Fruit fly (Drosophila melanogaster) whole organism, embryonic: ENCODE data around the gene kin17.

Experiments
- Ada2b ChIP-seq: fragments of 200-800 bp; sonication (Bioruptor generic); IDR thresholded peaks from 2 replicates; pipeline ENCODE4 v1.3.6; 2022; ENCODE audit warnings: missing biosample characterization, missing genetic modification characterization
- Asciz ChIP-seq: fragments of 200-800 bp; sonication (Bioruptor generic); optimal IDR thresholded peaks from 2 replicates; lab custom pipeline; 2017; ENCODE audit warnings: missing biosample characterization, mild to moderate bottlenecking, missing genetic modification characterization, missing genetic modification reagents
- CG10462 ChIP-seq: fragments of 200-800 bp; sonication (Bioruptor generic); optimal IDR thresholded peaks from 2 replicates; lab custom pipeline; 2016; ENCODE audit warnings: missing biosample characterization, missing genetic modification characterization
- CG10959 ChIP-seq: fragments of 200-800 bp; sonication (Bioruptor generic); IDR thresholded peaks from 2 replicates; pipeline ENCODE4 v1.3.6; 2022; ENCODE audit warnings: missing biosample characterization, missing genetic modification characterization
- CG11696 ChIP-seq: fragments of 200-800 bp; sonication (Bioruptor generic); IDR thresholded peaks from 2 replicates; pipeline ENCODE4 v1.3.6; 2022; ENCODE audit warnings: missing biosample characterization, missing genetic modification characterization
- CG12299 ChIP-seq: fragments of 200-800 bp; sonication (Bioruptor generic); optimal IDR thresholded peaks from 2 replicates; lab custom pipeline; 2018; ENCODE audit warnings: missing biosample characterization, mild to moderate bottlenecking, missing genetic modification characterization
- CG12391 ChIP-seq: fragments of 200-800 bp; sonication (Bioruptor generic); optimal IDR thresholded peaks from 3 replicates; lab custom pipeline; 2018; ENCODE audit warnings: missing biosample characterization, mild to moderate bottlenecking, missing genetic modification characterization, moderate library complexity
- CG13775 ChIP-seq: fragments of 200-800 bp; sonication (Bioruptor generic); optimal IDR thresholded peaks from 3 replicates; lab custom pipeline; 2017; ENCODE audit warnings: missing biosample characterization, mild to moderate bottlenecking, missing genetic modification characterization
- CG14860 ChIP-seq: fragments of 200-800 bp; sonication (Bioruptor generic); IDR thresholded peaks from 3 replicates; pipeline ENCODE4 v1.3.6; 2022; ENCODE audit warnings: missing biosample characterization, missing genetic modification characterization; ENCODE audit not compliant: partially characterized antibody
- CG15269 ChIP-seq: fragments of 200-800 bp; sonication (Bioruptor generic); optimal IDR thresholded peaks from 2 replicates; lab custom pipeline; 2018; ENCODE audit warnings: missing biosample characterization, mild to moderate bottlenecking, missing genetic modification characterization, moderate library complexity
- CG1603 ChIP-seq: fragments of 200-800 bp; sonication (Bioruptor generic); optimal IDR thresholded peaks from 2 replicates; lab custom pipeline; 2019; ENCODE audit warnings: missing biosample characterization, mild to moderate bottlenecking, missing genetic modification characterization, moderate library complexity
- CG18599 ChIP-seq: fragments of 200-800 bp; sonication (Bioruptor generic); optimal IDR thresholded peaks from 3 replicates; lab custom pipeline; 2017; ENCODE audit warnings: missing biosample characterization, missing genetic modification characterization, mild to moderate bottlenecking, moderate library complexity, missing genetic modification reagents
- CG33557 ChIP-seq: fragments of 200-800 bp; sonication (Bioruptor generic); optimal IDR thresholded peaks from 2 replicates; lab custom pipeline; 2019; ENCODE audit warnings: missing biosample characterization, mild to moderate bottlenecking, missing genetic modification characterization, moderate library complexity
- CG34422 ChIP-seq: fragments of 200-800 bp; sonication (Bioruptor generic); IDR thresholded peaks from 3 replicates; pipeline ENCODE4 v1.3.6; 2022; ENCODE audit warnings: missing biosample characterization, missing genetic modification characterization
- CG3995 ChIP-seq: fragments of 200-800 bp; sonication (Bioruptor generic); optimal IDR thresholded peaks from 3 replicates; lab custom pipeline; 2016; ENCODE audit warnings: missing biosample characterization, missing genetic modification characterization
- CG4282 ChIP-seq: fragments of 200-800 bp; sonication (Bioruptor generic); optimal IDR thresholded peaks from 2 replicates; lab custom pipeline; 2016; ENCODE audit warnings: missing biosample characterization, missing genetic modification characterization
- CG4328 ChIP-seq: fragments of 200-800 bp; sonication (Bioruptor generic); optimal IDR thresholded peaks from 3 replicates; lab custom pipeline; 2017; ENCODE audit warnings: missing biosample characterization, missing genetic modification reagents, missing genetic modification characterization
- CG4404 ChIP-seq: fragments of 200-800 bp; sonication (Bioruptor generic); IDR thresholded peaks from 2 replicates; pipeline ENCODE4 v1.3.6; 2022; ENCODE audit warnings: missing biosample characterization, missing genetic modification characterization
- CG6254 ChIP-seq: fragments of 200-800 bp; sonication (Bioruptor generic); optimal IDR thresholded peaks from 3 replicates; lab custom pipeline; 2017; ENCODE audit warnings: mild to moderate bottlenecking, missing biosample characterization, missing genetic modification reagents, missing genetic modification characterization
- CG6272 ChIP-seq: fragments of 200-800 bp; sonication (Bioruptor generic); IDR thresholded peaks from 2 replicates; pipeline ENCODE4 v1.3.6; 2022; ENCODE audit warnings: missing biosample characterization, missing genetic modification characterization
- CG7556 ChIP-seq: fragments of 200-800 bp; sonication (Bioruptor generic); optimal IDR thresholded peaks from 2 replicates; lab custom pipeline; 2017; ENCODE audit warnings: missing biosample characterization, mild to moderate bottlenecking, missing genetic modification characterization
- CG7928 ChIP-seq: fragments of 200-800 bp; sonication (Bioruptor generic); optimal IDR thresholded peaks from 2 replicates; lab custom pipeline; 2017; ENCODE audit warnings: missing biosample characterization, mild to moderate bottlenecking, missing genetic modification characterization
- CG8944 ChIP-seq: fragments of 200-800 bp; sonication (Bioruptor generic); optimal IDR thresholded peaks from 3 replicates; lab custom pipeline; 2016; ENCODE audit warnings: missing biosample characterization, missing genetic modification characterization
- D19B ChIP-seq: fragments of 200-800 bp; sonication (Bioruptor generic); optimal IDR thresholded peaks from 2 replicates; lab custom pipeline; 2017; ENCODE audit warnings: missing biosample characterization, mild to moderate bottlenecking, missing genetic modification characterization
- Deaf1 ChIP-seq: fragments of 200-800 bp; optimal IDR thresholded peaks from 3 replicates; lab custom pipeline; 2019; ENCODE audit warnings: missing biosample characterization, mild to moderate bottlenecking, missing genetic modification characterization, moderate library complexity
- Dip2 ChIP-seq: fragments of 200-800 bp; sonication (Bioruptor generic); IDR thresholded peaks from 2 replicates; pipeline ENCODE4 v1.3.6; 2022; ENCODE audit warnings: missing biosample characterization, missing genetic modification characterization
- Gsc ChIP-seq: fragments of 200-800 bp; sonication (Bioruptor generic); IDR thresholded peaks from 2 replicates; pipeline ENCODE4 v1.3.6; 2022; ENCODE audit warnings: missing biosample characterization, missing genetic modification characterization
- HmgD ChIP-seq: fragments of 200-800 bp; sonication (Bioruptor generic); optimal IDR thresholded peaks from 3 replicates; lab custom pipeline; 2016; ENCODE audit warnings: missing biosample characterization, missing genetic modification characterization
- Hr39 ChIP-seq: fragments of >200 bp; optimal IDR thresholded peaks from 2 replicates; lab custom pipeline; 2017
- Oli ChIP-seq: fragments of 200-800 bp; sonication (Bioruptor generic); optimal IDR thresholded peaks from 2 replicates; lab custom pipeline; 2018; ENCODE audit warnings: missing biosample characterization, mild to moderate bottlenecking, missing genetic modification characterization, moderate library complexity
- Six4 ChIP-seq: fragments of 200-800 bp; sonication (Bioruptor generic); optimal IDR thresholded peaks from 2 replicates; lab custom pipeline; 2016; ENCODE audit warnings: missing biosample characterization, missing genetic modification characterization
- aop ChIP-seq: fragments of 200-800 bp; sonication (Bioruptor generic); IDR thresholded peaks from 2 replicates; pipeline ENCODE4 v1.3.6; 2022; ENCODE audit warnings: missing biosample characterization, missing genetic modification characterization
- ato ChIP-seq: fragments of 200-800 bp; sonication (Bioruptor generic); IDR thresholded peaks from 2 replicates; pipeline ENCODE4 v1.3.6; 2022; ENCODE audit warnings: missing biosample characterization, missing genetic modification characterization; ENCODE audit not compliant: partially characterized antibody
- cas ChIP-seq: fragments of 200-800 bp; sonication (Bioruptor generic); IDR thresholded peaks from 2 replicates; pipeline ENCODE4 v1.3.6; 2022; ENCODE audit warnings: missing biosample characterization, missing genetic modification characterization
- caup ChIP-seq: fragments of 200-800 bp; sonication (Bioruptor generic); optimal IDR thresholded peaks from 3 replicates; lab custom pipeline; 2017; ENCODE audit warnings: missing biosample characterization, mild to moderate bottlenecking, missing genetic modification characterization, moderate library complexity; ENCODE audit not compliant: severe bottlenecking
- dan ChIP-seq: fragments of 200-800 bp; sonication (Bioruptor generic); IDR thresholded peaks from 2 replicates; pipeline ENCODE4 v1.3.6; 2022; ENCODE audit warnings: missing biosample characterization, missing genetic modification characterization
- dimm ChIP-seq: fragments of 200-800 bp; sonication (Bioruptor generic); IDR thresholded peaks from 2 replicates; pipeline ENCODE4 v1.3.6; 2022; ENCODE audit warnings: missing biosample characterization, missing genetic modification characterization
- dm ChIP-seq: fragments of 200-800 bp; sonication (Bioruptor generic); optimal IDR thresholded peaks from 3 replicates; lab custom pipeline; 2016; ENCODE audit warnings: missing biosample characterization, missing genetic modification characterization
- en ChIP-seq: fragments of 200-800 bp; sonication (Bioruptor generic); optimal IDR thresholded peaks from 2 replicates; lab custom pipeline; 2016; ENCODE audit warnings: missing biosample characterization, missing genetic modification characterization
- gfzf ChIP-seq: fragments of 200-800 bp; sonication (Bioruptor generic); optimal IDR thresholded peaks from 2 replicates; lab custom pipeline; 2016; ENCODE audit warnings: missing biosample characterization, mild to moderate bottlenecking, missing genetic modification characterization, moderate library complexity
- grau ChIP-seq: fragments of 200-800 bp; optimal IDR thresholded peaks from 3 replicates; lab custom pipeline; 2019; ENCODE audit warnings: missing biosample characterization, mild to moderate bottlenecking, missing genetic modification characterization, moderate library complexity
- hbn ChIP-seq: fragments of 200-800 bp; sonication (Bioruptor generic); IDR thresholded peaks from 2 replicates; pipeline ENCODE4 v1.3.6; 2022; ENCODE audit warnings: missing biosample characterization, missing genetic modification characterization; ENCODE audit not compliant: partially characterized antibody
- hkb ChIP-seq, 2 experiments: fragments of 200-800 bp in 1 of 2; fragments of >200 bp in 1 of 2; sonication (Bioruptor generic) in 1 of 2; IDR thresholded peaks in 1 of 2; optimal IDR thresholded peaks in 1 of 2; 2 replicates each; pipeline versions ENCODE4 v1.3.6 to Lab custom; 2017 to 2022; ENCODE audit warnings: missing biosample characterization in 1 of 2, missing genetic modification characterization in 1 of 2
- ken ChIP-seq: fragments of 200-800 bp; sonication (Bioruptor generic); IDR thresholded peaks from 3 replicates; pipeline ENCODE4 v1.3.6; 2022; ENCODE audit warnings: missing biosample characterization, missing genetic modification characterization
- nerfin-1 ChIP-seq: fragments of 200-800 bp; sonication (Bioruptor generic); optimal IDR thresholded peaks from 3 replicates; lab custom pipeline; 2019; ENCODE audit warnings: missing biosample characterization, mild to moderate bottlenecking, missing genetic modification characterization, moderate library complexity
- ro ChIP-seq: fragments of 200-800 bp; sonication (Bioruptor generic); IDR thresholded peaks from 2 replicates; pipeline ENCODE4 v1.3.6; 2022; ENCODE audit warnings: missing biosample characterization, missing genetic modification characterization
- sima ChIP-seq: fragments of 200-800 bp; sonication (Bioruptor generic); optimal IDR thresholded peaks from 2 replicates; lab custom pipeline; 2016; ENCODE audit warnings: missing biosample characterization, missing genetic modification characterization
- sob ChIP-seq: fragments of 200-800 bp; sonication (Bioruptor generic); IDR thresholded peaks from 2 replicates; pipeline ENCODE4 v1.3.6; 2022; ENCODE audit warnings: missing biosample characterization, missing genetic modification characterization
- vvl ChIP-seq: fragments of 200-800 bp; sonication (Bioruptor generic); IDR thresholded peaks from 2 replicates; pipeline ENCODE4 v1.3.6; 2022; ENCODE audit warnings: missing biosample characterization, missing genetic modification characterization

The kin17 gene

dm6 chr3L:20347762-20348580 is 8.6 kb upstream of the kin17 start, which contains the start of the genes Rbbp5 and eRF1 (continued):
- TF ChIP-seq cas (GFP tag; lab: Robert Waterston, UW) (peak; percentile 76), CG6254 (GFP tag; lab: Kevin White, UChicago) (peak; percentile 26), CG33557 (peak; percentile 55), hbn (GFP tag; lab: Robert Waterston, UW) (peak; percentile 79), CG8944 (GFP tag; lab: Kevin White, UChicago) (peak; percentile 41), grau (tag; lab: Kevin White, UChicago) (peak; percentile 81), CG4404 (GFP tag; lab: Robert Waterston, UW) (no peak), CG34422 (peak; percentile 87), HmgD (GFP tag; lab: Kevin White, UChicago) (peak; percentile 37), Deaf1 (tag; lab: Kevin White, UChicago) (no peak), CG18599 (GFP tag; lab: Kevin White, UChicago) (no peak), CG1603 (tag; lab: Kevin White, UChicago) (peak; percentile 64), CG7928 (peak; percentile 19), sob (GFP tag; lab: Robert Waterston, UW) (peak; percentile 85), Asciz (GFP tag; lab: Kevin White, UChicago) (no peak), dimm (GFP tag; lab: Robert Waterston, UW) (no peak), CG10462 (GFP tag; lab: Kevin White, UChicago) (no peak), Oli (peak; percentile 44), Dip2 (GFP tag; lab: Robert Waterston, UW) (no peak), CG14860 (GFP tag; lab: Robert Waterston, UW) (peak; percentile 86), vvl (GFP tag; lab: Robert Waterston, UW) (peak; percentile 16; the same call in 1 of the 2 replicates), CG10959 (GFP tag; lab: Robert Waterston, UW) (no peak; the same call in 1 of the 2 replicates), dan (GFP tag; lab: Robert Waterston, UW) (no peak), Gsc (GFP tag; lab: Robert Waterston, UW) (no peak), sima (GFP tag; lab: Kevin White, UChicago) (no peak), CG7556 (GFP tag; lab: Kevin White, UChicago) (peak; percentile 75), Hr39 (lab: Kevin White, UChicago) (no peak), nerfin-1 (tag; lab: Kevin White, UChicago) (peak; percentile 17), Ada2b (GFP tag; lab: Robert Waterston, UW) (peak; percentile 57; the same call in 1 of the 2 replicates), CG3995 (GFP tag; lab: Kevin White, UChicago) (peak; percentile 25), CG15269 (peak; percentile 81), CG11696 (0 out of 2 replicates have a peak, but pooled peaks have one; percentile 22), CG4282 (GFP tag; lab: Kevin White, UChicago) (no peak), dm (peak; percentile 77), aop (no peak), gfzf (GFP tag; lab: Kevin White, UChicago) (no peak), CG12299 (tag; lab: Kevin White, UChicago) (peak; percentile 58), CG13775 (GFP tag; lab: Kevin White, UChicago) (peak; percentile 78), CG12391 (tag; lab: Kevin White, UChicago) (peak; percentile 93), ro (GFP tag; lab: Robert Waterston, UW) (no peak), hkb (optimal IDR thresholded peaks at IDR 0.05; lab: Kevin White, UChicago) (peak; percentile 27), hkb (GFP tag; IDR thresholded peaks at IDR 0.05; lab: Robert Waterston, UW) (peak; percentile 66; the same call in 1 of the 2 replicates), en (no peak), D19B (no peak), ken (GFP tag; lab: Robert Waterston, UW) (no peak; the same call in 2 of the 3 replicates), Six4 (peak; percentile 66), ato (peak; percentile 81), CG4328 (peak; percentile 10), caup (GFP tag; lab: Kevin White, UChicago) (peak; percentile 66), CG6272 (GFP tag; lab: Robert Waterston, UW) (no peak)
